Worm (Caenorhabditis elegans): ENCODE results near the gene nlp-3.

The nlp-3 gene

DNA sequence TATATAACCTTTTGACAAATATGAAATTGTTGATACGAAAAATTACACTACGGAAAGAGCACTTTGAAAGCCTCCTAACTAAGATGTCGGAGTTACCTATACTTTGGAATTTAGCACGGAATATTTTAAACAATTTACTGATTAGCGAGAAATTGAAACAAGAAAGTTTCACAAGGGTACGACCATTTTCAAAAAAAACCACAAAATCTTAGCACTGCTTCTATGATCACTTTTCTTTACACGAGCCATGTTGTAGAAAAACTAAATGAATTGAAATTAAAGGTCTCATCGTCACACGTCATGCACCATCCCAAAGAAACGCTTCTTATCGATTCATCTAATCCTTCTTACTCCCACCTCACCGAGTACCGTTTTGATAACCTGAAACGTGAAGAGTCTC, 43.4 kb downstream of the nlp-3 start, which contains the start of gene F09A5.2:
F09A5.2 (plus strand) TSS at position 301 of the 400 bp plus-strand sequence.
- TF ChIP-seq elt-2 (tag; optimal IDR thresholded peaks at IDR 0.05) (no peak), ceh-48 (tag; optimal IDR thresholded peaks at IDR 0.05) (no peak), hlh-13 (GFP tag; optimal IDR thresholded peaks at IDR 0.05) (no peak), ref-2 (tag; optimal IDR thresholded peaks at IDR 0.05) (no peak), fax-1 (tag; optimal IDR thresholded peaks at IDR 0.05) (no peak), ceh-6 (GFP tag; optimal IDR thresholded peaks at IDR 0.05) (no peak), sox-2 (GFP tag; IDR thresholded peaks at IDR 0.05) (no peak), Y22D7AL.16 (tag; optimal IDR thresholded peaks at IDR 0.05) (no peak), syd-9 (tag; optimal IDR thresholded peaks at IDR 0.05) (no peak), K02D7.2 (tag; optimal IDR thresholded peaks at IDR 0.05) (no peak)

DNA sequence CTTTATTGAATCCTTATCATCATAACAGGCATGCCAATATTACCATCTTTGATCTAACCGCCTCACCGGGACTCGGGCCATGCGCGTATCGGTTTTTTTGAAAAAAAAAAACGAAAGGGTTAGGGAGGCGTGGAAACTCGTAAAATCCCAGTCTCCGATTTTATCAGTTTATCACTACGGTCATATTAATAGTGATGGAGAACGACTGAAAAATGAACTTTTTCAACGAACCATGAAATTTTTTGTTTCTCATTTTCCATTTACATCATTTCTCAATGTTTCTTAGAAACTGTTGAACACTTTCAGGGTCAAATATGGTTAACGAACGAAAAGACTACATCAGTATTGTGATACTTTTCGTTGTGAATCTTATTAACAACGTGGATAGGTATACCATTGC, 48.3 kb downstream of the nlp-3 start, which contains the start of gene spin-3:
spin-3 (plus strand) TSS at position 301 of the 400 bp plus-strand sequence.
- TF ChIP-seq pat-9 (tag; optimal IDR thresholded peaks at IDR 0.05) (no peak), nhr-232 (tag; optimal IDR thresholded peaks at IDR 0.05) (no peak), madf-2 (tag; optimal IDR thresholded peaks at IDR 0.05) (no peak), gmeb-2 (tag; optimal IDR thresholded peaks at IDR 0.05) (no peak), K09A11.1 (tag; optimal IDR thresholded peaks at IDR 0.05; ENCODE audit: insufficient read depth) (no peak), pag-3 (tag; optimal IDR thresholded peaks at IDR 0.05; ENCODE audit: borderline replicate concordance) (no peak), ceh-14 (tag; optimal IDR thresholded peaks at IDR 0.05) (no peak), pax-1 (tag; optimal IDR thresholded peaks at IDR 0.05) (no peak), unc-42 (tag; optimal IDR thresholded peaks at IDR 0.05) (no peak), ets-4 (tag; optimal IDR thresholded peaks at IDR 0.05) (no peak), ceh-48 (tag; optimal IDR thresholded peaks at IDR 0.05) (no peak), tbx-2 (tag; optimal IDR thresholded peaks at IDR 0.05) (no peak), hlh-6 (tag; optimal IDR thresholded peaks at IDR 0.05) (no peak), pqm-1 (tag; optimal IDR thresholded peaks at IDR 0.05) (no peak)

Measured in whole organism, late embryonic.